Worm (Caenorhabditis elegans): ENCODE measurements around the gene F36H1.12.

Gene F36H1.12

ce11 chrIV:11031640-11032039 is 21.9 kb downstream of the F36H1.12 start:
- TF ChIP-seq him-1 (tag; optimal IDR thresholded peaks at IDR 0.05) (no peak), dao-5 (tag; optimal IDR thresholded peaks at IDR 0.05) (no peak), W03F9.2 (tag; optimal IDR thresholded peaks at IDR 0.05) (no peak)

DNA sequence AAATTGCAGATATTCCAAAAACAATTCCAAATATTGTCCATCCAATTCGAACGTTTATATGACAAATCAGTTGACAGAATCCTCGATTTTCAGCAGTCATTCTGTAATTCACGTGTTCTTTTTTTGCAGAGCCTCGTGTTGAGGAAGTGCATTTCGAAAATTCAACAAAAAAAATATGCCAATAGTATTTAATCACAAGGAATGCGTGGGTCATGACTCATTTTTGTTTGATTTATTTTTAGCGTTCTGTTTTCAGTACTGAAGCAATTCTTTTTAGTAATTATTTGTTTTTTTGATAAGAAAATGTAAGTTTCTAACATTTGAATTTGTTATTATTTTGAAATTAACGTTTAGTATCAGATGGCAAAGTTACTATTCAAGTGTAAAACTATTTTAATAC is 22.6 kb downstream of the F36H1.12 start, which contains the start of gene hrg-4:
Gene hrg-4, minus strand, starts transcription at position 101 of the 400 bp plus-strand sequence.
- no peak for TF ChIP-seq dao-5 (tag; optimal IDR thresholded peaks at IDR 0.05)
- no peak for TF ChIP-seq W03F9.2 (tag; optimal IDR thresholded peaks at IDR 0.05)
- no peak for TF ChIP-seq him-1 (tag; optimal IDR thresholded peaks at IDR 0.05)

- no peak for TF ChIP-seq dao-5 (tag; optimal IDR thresholded peaks at IDR 0.05)
- no peak for TF ChIP-seq him-1 (tag; optimal IDR thresholded peaks at IDR 0.05)
- TF ChIP-seq W03F9.2 (tag; optimal IDR thresholded peaks at IDR 0.05) = no peak
These were observed 23.4 kb downstream of the F36H1.12 start for ce11 chrIV:11030117-11030516.

DNA sequence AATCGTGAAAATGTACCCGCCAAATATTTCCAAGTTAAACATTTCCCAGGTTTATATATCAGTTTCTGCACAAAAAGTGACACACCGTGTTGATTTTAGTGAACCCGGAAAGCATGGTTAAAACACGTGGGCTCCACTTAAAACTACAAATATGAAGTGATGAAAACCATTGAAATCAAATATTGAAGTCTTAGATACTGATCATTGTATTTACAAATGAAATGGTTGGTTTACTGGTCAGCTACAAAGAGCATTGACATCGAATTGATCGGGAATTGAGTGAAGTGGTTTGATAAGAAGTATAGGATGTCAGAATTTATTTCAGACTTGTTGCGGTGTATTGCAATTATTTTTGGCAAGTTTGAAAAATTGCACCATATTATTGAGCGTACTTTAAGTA is 24.1 kb downstream of the F36H1.12 start, which contains the start of gene hrg-5:
Gene hrg-5, minus strand, starts transcription at position 17 of the 400 bp plus-strand sequence.
- no peak for TF ChIP-seq dao-5 (tag; optimal IDR thresholded peaks at IDR 0.05)
- TF ChIP-seq him-1 (tag; optimal IDR thresholded peaks at IDR 0.05) = no peak
- no peak for TF ChIP-seq W03F9.2 (tag; optimal IDR thresholded peaks at IDR 0.05)

DNA sequence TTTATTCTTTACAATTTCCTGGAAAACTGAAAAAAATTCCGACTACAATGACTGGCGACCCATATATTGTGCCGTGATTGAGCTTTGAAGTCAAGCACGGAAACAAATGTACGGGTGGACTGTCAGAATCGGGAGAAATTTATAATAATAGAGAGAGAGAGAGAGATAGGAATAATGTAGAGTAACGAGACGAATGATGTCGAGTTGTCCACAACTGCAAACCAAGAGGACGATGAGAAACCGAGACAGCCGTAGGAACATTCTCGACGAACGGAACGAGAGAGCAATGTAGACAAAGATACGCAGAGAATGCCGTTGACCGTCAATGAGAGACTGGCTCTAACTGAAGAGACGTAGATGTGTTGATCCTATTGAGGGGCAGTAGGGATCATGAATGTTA is 25.9 kb downstream of the F36H1.12 start:
- TF ChIP-seq dao-5 (tag; optimal IDR thresholded peaks at IDR 0.05) = peak; percentile 5
- peak; percentile 68 for TF ChIP-seq W03F9.2 (tag; optimal IDR thresholded peaks at IDR 0.05)
- TF ChIP-seq him-1 (tag; optimal IDR thresholded peaks at IDR 0.05) = peak; percentile 14

DNA sequence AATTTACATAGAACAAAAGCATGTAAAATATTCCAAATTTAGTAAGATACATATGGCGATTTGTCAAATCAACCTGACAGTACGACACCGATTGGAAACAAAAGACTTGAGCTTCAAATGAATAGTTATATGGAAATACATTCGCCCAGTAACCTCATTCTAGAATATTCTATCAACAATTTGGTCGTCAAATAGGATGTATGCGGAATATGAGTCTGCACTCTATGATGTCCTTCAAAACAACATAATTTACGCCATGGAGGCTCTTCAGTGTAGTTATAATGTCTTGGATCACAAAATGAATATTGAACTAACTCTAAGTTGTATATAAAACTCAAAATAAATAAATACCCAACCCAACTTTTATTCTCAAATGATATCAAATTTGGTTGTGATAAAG is 26.9 kb downstream of the F36H1.12 start:
- TF ChIP-seq dao-5 (tag; optimal IDR thresholded peaks at IDR 0.05) (no peak), him-1 (tag; optimal IDR thresholded peaks at IDR 0.05) (no peak), W03F9.2 (tag; optimal IDR thresholded peaks at IDR 0.05) (no peak)

ce11 chrIV:11025941-11026340 is 27.6 kb downstream of the F36H1.12 start:
- no peak for TF ChIP-seq W03F9.2 (tag; optimal IDR thresholded peaks at IDR 0.05)
- TF ChIP-seq dao-5 (tag; optimal IDR thresholded peaks at IDR 0.05) = no peak
- no peak for TF ChIP-seq him-1 (tag; optimal IDR thresholded peaks at IDR 0.05)

DNA sequence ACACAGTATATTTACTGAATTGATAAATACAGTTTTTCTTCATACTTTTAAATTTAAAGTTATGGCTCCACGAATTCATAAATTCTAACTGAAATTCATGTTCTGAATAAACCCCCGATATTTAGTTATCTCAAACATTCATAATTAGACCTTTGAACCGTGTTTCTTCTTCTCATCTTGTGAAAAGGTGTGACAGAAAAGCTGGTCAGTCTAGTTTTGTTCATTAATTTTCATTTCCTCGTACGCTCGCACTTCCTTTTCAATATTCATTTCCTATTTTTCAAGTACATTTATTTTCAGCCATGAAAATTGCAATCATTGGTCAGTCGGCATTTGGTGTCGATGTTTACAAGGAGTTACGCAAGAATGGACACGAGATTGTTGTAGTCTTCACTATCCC is 31.2 kb downstream of the F36H1.12 start, which contains the start of gene alh-3:
Gene alh-3, plus strand, starts transcription at position 301 of the 400 bp plus-strand sequence.
- TF ChIP-seq him-1 (tag; optimal IDR thresholded peaks at IDR 0.05) (no peak), dao-5 (tag; optimal IDR thresholded peaks at IDR 0.05) (no peak), W03F9.2 (tag; optimal IDR thresholded peaks at IDR 0.05) (no peak)

- no peak for TF ChIP-seq him-1 (tag; optimal IDR thresholded peaks at IDR 0.05)
These were observed 31.8 kb downstream of the F36H1.12 start, which contains the start of gene mogs-1 for ce11 chrIV:11021512-11022268. TSS of gene mogs-1 (minus strand) at chrIV:11021928.

- TF ChIP-seq him-1 (tag; optimal IDR thresholded peaks at IDR 0.05) = no peak
- TF ChIP-seq dao-5 (tag; optimal IDR thresholded peaks at IDR 0.05) = no peak
- peak; percentile 61 for TF ChIP-seq W03F9.2 (tag; optimal IDR thresholded peaks at IDR 0.05)
These were observed 33.4 kb downstream of the F36H1.12 start, which contains the start of gene F13H10.8 for ce11 chrIV:11019962-11020550. TSS of gene F13H10.8 (plus strand) at chrIV:11020517.

DNA sequence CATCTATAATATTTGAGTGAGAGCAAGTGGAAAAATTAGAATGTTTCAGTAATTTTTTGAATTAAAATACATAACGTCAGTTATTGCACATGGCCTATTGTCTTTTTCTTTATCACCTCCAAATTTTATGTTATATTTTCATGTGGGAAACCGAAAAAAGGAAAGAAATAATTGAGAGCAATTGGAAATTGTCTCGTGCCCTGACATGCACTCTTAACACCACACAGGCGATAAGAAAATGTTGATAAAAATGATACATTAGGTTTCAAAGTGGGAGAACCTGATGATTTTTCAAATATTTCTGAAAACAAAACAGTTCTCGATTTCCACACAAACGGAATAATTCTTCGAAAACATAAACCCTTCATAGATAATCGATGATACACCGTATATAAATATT is 37.6 kb downstream of the F36H1.12 start, which contains the start of gene F13H10.3:
Gene F13H10.3, minus strand, starts transcription at position 73 of the 400 bp plus-strand sequence.
- TF ChIP-seq W03F9.2 (tag; optimal IDR thresholded peaks at IDR 0.05) (no peak), him-1 (tag; optimal IDR thresholded peaks at IDR 0.05) (no peak), dao-5 (tag; optimal IDR thresholded peaks at IDR 0.05) (no peak)

- TF ChIP-seq W03F9.2 (tag; optimal IDR thresholded peaks at IDR 0.05) (no peak), dao-5 (tag; optimal IDR thresholded peaks at IDR 0.05) (no peak), him-1 (tag; optimal IDR thresholded peaks at IDR 0.05) (no peak)
These were observed 41.6 kb downstream of the F36H1.12 start, which contains the start of gene ndx-9 for ce11 chrIV:11011920-11012319. TSS of gene ndx-9 (minus strand) at chrIV:11012020.

DNA sequence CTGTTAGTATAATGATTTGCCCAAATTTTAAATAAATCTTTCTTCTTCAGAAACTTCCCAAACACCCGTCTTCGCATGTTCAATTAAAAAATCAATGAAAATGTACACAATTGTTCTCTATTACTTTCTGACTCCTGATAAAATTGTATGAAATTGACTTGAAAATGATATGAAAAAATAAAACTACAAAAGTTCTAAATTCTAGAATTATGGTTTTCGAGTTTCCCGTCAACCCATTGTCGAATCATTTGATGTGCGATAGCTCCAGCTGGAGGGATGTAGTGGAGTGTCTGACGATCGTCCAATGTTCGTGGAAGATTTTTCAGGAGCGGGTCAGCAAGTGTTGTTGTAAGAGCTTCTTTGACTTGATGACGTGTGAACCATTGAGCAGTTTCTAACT is 43.6 kb downstream of the F36H1.12 start:
- no peak for TF ChIP-seq dao-5 (tag; optimal IDR thresholded peaks at IDR 0.05)
- TF ChIP-seq W03F9.2 (tag; optimal IDR thresholded peaks at IDR 0.05) = no peak
- no peak for TF ChIP-seq him-1 (tag; optimal IDR thresholded peaks at IDR 0.05)

- no peak for TF ChIP-seq him-1 (tag; optimal IDR thresholded peaks at IDR 0.05)
- TF ChIP-seq W03F9.2 (tag; optimal IDR thresholded peaks at IDR 0.05) = no peak
- no peak for TF ChIP-seq dao-5 (tag; optimal IDR thresholded peaks at IDR 0.05)
These were observed 44.5 kb downstream of the F36H1.12 start, which contains the start of gene F13H10.6 for ce11 chrIV:11008996-11009395. TSS of gene F13H10.6 (plus strand) at chrIV:11009296.
